Fruit fly (Drosophila melanogaster) whole organism, adult: ENCODE data around the gene Ir85a.

ENCODE experiments used
- CG7101 ChIP-seq: fragments of 200-800 bp; sonication (Bioruptor generic); optimal IDR thresholded peaks from 2 replicates; lab custom pipeline; 2018; ENCODE audit warnings: missing biosample characterization, mild to moderate bottlenecking, missing genetic modification characterization, moderate library complexity
- Clk ChIP-seq: fragments of 200-800 bp; sonication (Bioruptor generic); optimal IDR thresholded peaks from 2 replicates; lab custom pipeline; 2017; ENCODE audit warnings: missing biosample characterization, missing genetic modification characterization
- cic ChIP-seq: fragments of 200-800 bp; sonication (Bioruptor generic); optimal IDR thresholded peaks from 2 replicates; lab custom pipeline; 2017; ENCODE audit warnings: missing biosample characterization, mild to moderate bottlenecking, missing genetic modification characterization, moderate library complexity

DNA sequence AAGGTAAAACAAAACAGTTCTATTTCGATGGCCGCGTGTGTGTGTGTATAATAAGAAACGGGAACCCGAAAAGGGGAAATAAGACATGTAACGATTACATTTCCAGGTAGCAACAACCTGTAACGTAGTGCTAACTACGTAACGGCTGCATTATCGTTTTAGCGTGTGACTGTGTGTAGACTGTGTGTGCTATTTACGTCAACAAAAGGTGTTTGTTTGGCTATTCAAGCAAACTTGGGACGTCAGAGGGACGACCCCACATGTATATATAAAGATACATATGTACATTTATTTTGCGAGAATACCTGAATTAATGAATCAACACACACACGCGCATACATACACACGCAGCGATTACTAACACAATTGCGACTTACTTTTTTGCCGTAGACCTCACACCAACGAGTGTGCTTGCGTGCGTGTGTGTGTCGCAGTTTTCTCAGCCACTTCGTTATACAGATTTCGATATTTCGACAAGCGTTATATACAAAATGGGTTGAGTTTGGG is 25.1 kb downstream of the Ir85a start:
- TF ChIP-seq Clk (GFP tag; lab: Kevin White, UChicago) (peak; percentile 64), cic (peak; percentile 93), CG7101 (peak; percentile 39)
